Worm (Caenorhabditis elegans) whole organism, young adult: ENCODE results near the gene msp-38.

Experiments
- D2030.7 ChIP-seq: fragments of 200-800 bp; sonication (Bioruptor generic); IDR thresholded peaks from 2 replicates; pipeline ENCODE4 v1.3.6; 2022; ENCODE audit warnings: missing genetic modification reagents, missing genetic modification characterization, missing compliant biosample characterization
- F23B12.7 ChIP-seq: sonication (generic microtip); optimal IDR thresholded peaks from 2 replicates; lab custom pipeline; 2017; ENCODE audit warnings: missing genetic modification characterization, mild to moderate bottlenecking, missing compliant biosample characterization, antibody characterized with exemption, moderate library complexity; ENCODE audit not compliant: insufficient read depth
- ama-1 ChIP-seq, 3 experiments: fragments of 150-350 bp in 1 of 3; sonication (generic microtip) in 2 of 3; optimal IDR thresholded peaks; 2 replicates each; lab custom pipeline; 2014 to 2018; ENCODE audit warnings: missing biosample characterization in 2 of 3, missing genetic modification characterization in 2 of 3, missing genetic modification reagents in 2 of 3
- ceh-27 ChIP-seq: fragments of 200-800 bp; sonication (Bioruptor generic); optimal IDR thresholded peaks from 2 replicates; lab custom pipeline; 2018; ENCODE audit warnings: mild to moderate bottlenecking, missing genetic modification characterization, moderate library complexity, missing compliant biosample characterization
- efl-1 ChIP-seq: fragments of 150-350 bp; optimal IDR thresholded peaks from 2 replicates; lab custom pipeline; 2014; ENCODE audit warnings: missing biosample characterization, missing genetic modification reagents, missing genetic modification characterization
- rcor-1 ChIP-seq: fragments of 200-800 bp; sonication (Bioruptor generic); IDR thresholded peaks from 2 replicates; pipeline ENCODE4 v1.3.6; 2022; ENCODE audit warnings: missing genetic modification reagents, missing genetic modification characterization, missing compliant biosample characterization
- unc-130 ChIP-seq: sonication (generic microtip); optimal IDR thresholded peaks from 2 replicates; lab custom pipeline; 2016; ENCODE audit warnings: missing genetic modification reagents, missing genetic modification characterization, missing compliant biosample characterization
- unc-62 ChIP-seq: fragments of 150-350 bp; optimal IDR thresholded peaks from 2 replicates; lab custom pipeline; 2014; ENCODE audit warnings: missing biosample characterization, missing genetic modification reagents, missing genetic modification characterization
- ztf-25 ChIP-seq: fragments of 200-800 bp; sonication (Bioruptor generic); IDR thresholded peaks from 2 replicates; pipeline ENCODE4 v1.3.6; 2022; ENCODE audit warnings: missing genetic modification reagents, missing genetic modification characterization, missing compliant biosample characterization
- ztf-28 ChIP-seq: fragments of 200-800 bp; sonication (Bioruptor generic); IDR thresholded peaks from 2 replicates; pipeline ENCODE4 v1.3.6; 2022; ENCODE audit warnings: missing genetic modification reagents, missing genetic modification characterization, missing compliant biosample characterization
- ztf-3 ChIP-seq: fragments of 200-800 bp; sonication (Bioruptor generic); optimal IDR thresholded peaks from 2 replicates; lab custom pipeline; 2018; ENCODE audit warnings: mild to moderate bottlenecking, missing genetic modification characterization, missing compliant biosample characterization

- no peak for TF ChIP-seq ama-1 (optimal IDR thresholded peaks at IDR 0.05; lab: Kevin White, UChicago)
- no peak for TF ChIP-seq ama-1 (GFP tag; optimal IDR thresholded peaks at IDR 0.05; lab: Kevin White, UChicago)
- no peak for TF ChIP-seq F23B12.7 (tag; lab: Kevin White, UChicago)
- no peak for TF ChIP-seq ztf-25 (GFP tag; lab: Robert Waterston, UW)
- TF ChIP-seq ztf-3 (GFP tag; lab: Kevin White, UChicago) = no peak
- TF ChIP-seq unc-62 (GFP tag; lab: Kevin White, UChicago) = no peak
- no peak for TF ChIP-seq ceh-27
- TF ChIP-seq rcor-1 (GFP tag; lab: Robert Waterston, UW) = no peak
- no peak for TF ChIP-seq efl-1 (GFP tag; lab: Kevin White, UChicago)
- no peak for TF ChIP-seq ztf-28
- TF ChIP-seq D2030.7 (GFP tag; lab: Robert Waterston, UW) = no peak
- no peak for TF ChIP-seq unc-130 (GFP tag; lab: Kevin White, UChicago)
Observed at ce11 chrIV:10135817-10136216, 7.7 kb downstream of the msp-38 start, which contains the start of gene K08F4.5.
